Worm (Caenorhabditis elegans): ENCODE data around the gene lgc-29.

lgc-29 gene

ce11 chrV:4131471-4131939 is 7.3 kb upstream of the lgc-29 start, which contains the start of gene nhr-57 (continued):
- TF ChIP-seq lin-13 (GFP tag; optimal IDR thresholded peaks at IDR 0.05) (peak; percentile 9), unc-30 (tag; optimal IDR thresholded peaks at IDR 0.05) (no peak), aha-1 (tag; optimal IDR thresholded peaks at IDR 0.05) (peak; percentile 100), skn-1 (tag; optimal IDR thresholded peaks at IDR 0.05) (peak; percentile 92), hlh-4 (tag; optimal IDR thresholded peaks at IDR 0.05) (no peak), nhr-19 (GFP tag; conservative IDR thresholded peaks at IDR 0.05) (peak; percentile 79), elt-2 (tag; optimal IDR thresholded peaks at IDR 0.05) (peak; percentile 43), tbx-2 (tag; optimal IDR thresholded peaks at IDR 0.05) (peak; percentile 74), nhr-90 (tag; optimal IDR thresholded peaks at IDR 0.05; ENCODE audit: poor library complexity) (peak; percentile 79), sup-37 (GFP tag; optimal IDR thresholded peaks at IDR 0.05) (peak; percentile 54), zip-4 (GFP tag; optimal IDR thresholded peaks at IDR 0.05) (no peak), ztf-4 (tag; optimal IDR thresholded peaks at IDR 0.05) (peak; percentile 20), mab-9 (GFP tag; IDR thresholded peaks at IDR 0.05) (no peak), nhr-84 (tag; optimal IDR thresholded peaks at IDR 0.05) (no peak), pqm-1 (tag; optimal IDR thresholded peaks at IDR 0.05) (no peak), irx-1 (tag; optimal IDR thresholded peaks at IDR 0.05) (peak; percentile 57), lir-3 (tag; optimal IDR thresholded peaks at IDR 0.05; ENCODE audit: poor library complexity) (peak; percentile 53), efl-1 (optimal IDR thresholded peaks at IDR 0.05) (peak; percentile 50 to 54), efl-1 (GFP tag; optimal IDR thresholded peaks at IDR 0.05 in 1 of 2) (peak in 1 of 2 experiments; percentile 92), pag-3 (tag; optimal IDR thresholded peaks at IDR 0.05; ENCODE audit: borderline replicate concordance, insufficient read depth) (no peak), unc-130 (tag; optimal IDR thresholded peaks at IDR 0.05) (peak; percentile 20), hpl-2 (GFP tag; optimal IDR thresholded peaks at IDR 0.05) (no peak), ets-5 (GFP tag; IDR thresholded peaks at IDR 0.05) (no peak), sox-4 (tag; optimal IDR thresholded peaks at IDR 0.05) (no peak), F16B12.6 (tag; optimal IDR thresholded peaks at IDR 0.05) (no peak), unc-98 (GFP tag; IDR thresholded peaks at IDR 0.05) (no peak), efl-3 (GFP tag; optimal IDR thresholded peaks at IDR 0.05) (no peak), nhr-12 (tag; optimal IDR thresholded peaks at IDR 0.05) (no peak), ama-1 (optimal IDR thresholded peaks at IDR 0.05) (no peak), nhr-71 (tag; optimal IDR thresholded peaks at IDR 0.05) (peak; percentile 84), nhr-47 (tag; optimal IDR thresholded peaks at IDR 0.05) (peak; percentile 64), Y116A8C.19 (tag; optimal IDR thresholded peaks at IDR 0.05; ENCODE audit: borderline replicate concordance) (no peak)

ce11 chrV:4134728-4135127 is 4.1 kb upstream of the lgc-29 start, which contains the start of gene lgc-1:
TSS of gene lgc-1 (plus strand) at chrV:4135028.
- TF ChIP-seq skn-1 (tag; optimal IDR thresholded peaks at IDR 0.05) (no peak), zip-4 (GFP tag; optimal IDR thresholded peaks at IDR 0.05) (no peak)

DNA sequence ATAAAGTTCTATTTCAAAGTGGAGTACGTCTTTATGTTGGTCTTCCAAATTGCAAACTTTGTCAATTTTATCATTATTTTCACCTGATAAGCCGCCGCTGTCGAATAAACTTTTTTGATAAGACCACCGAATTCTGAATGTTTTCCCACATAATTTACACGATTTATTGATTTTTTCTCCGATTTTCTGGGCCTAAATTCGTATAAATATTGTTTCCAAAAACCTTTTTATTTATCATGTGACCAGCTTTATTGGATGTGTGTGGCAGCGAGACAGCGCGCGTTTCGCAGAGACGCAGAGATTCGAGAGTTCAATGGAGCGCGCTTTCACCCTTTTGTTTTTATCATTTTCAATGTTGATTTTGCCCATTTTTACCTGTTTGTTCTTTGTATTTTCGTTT is 4.2 kb downstream of the lgc-29 start:
- TF ChIP-seq nhr-47 (tag; optimal IDR thresholded peaks at IDR 0.05) = peak; percentile 92
- TF ChIP-seq ceh-8 (GFP tag; optimal IDR thresholded peaks at IDR 0.05) = peak; percentile 86
- TF ChIP-seq swsn-7 (tag; optimal IDR thresholded peaks at IDR 0.05) = peak; percentile 92
- TF ChIP-seq mef-2 (tag; optimal IDR thresholded peaks at IDR 0.05) = peak; percentile 61
- TF ChIP-seq xbp-1 (tag; optimal IDR thresholded peaks at IDR 0.05) = peak; percentile 89
- no peak for TF ChIP-seq sptf-1 (tag; optimal IDR thresholded peaks at IDR 0.05)
- TF ChIP-seq aha-1 (tag; optimal IDR thresholded peaks at IDR 0.05) = peak; percentile 70
- TF ChIP-seq fkh-10 (GFP tag; optimal IDR thresholded peaks at IDR 0.05) = peak; percentile 22
- peak; percentile 96 for TF ChIP-seq nhr-20 (tag; optimal IDR thresholded peaks at IDR 0.05)
- TF ChIP-seq nhr-237 (tag; optimal IDR thresholded peaks at IDR 0.05) = peak; percentile 28
- TF ChIP-seq egl-13 (tag; optimal IDR thresholded peaks at IDR 0.05) = peak; percentile 61
- no peak for TF ChIP-seq unc-62 (GFP tag; optimal IDR thresholded peaks at IDR 0.05)
- TF ChIP-seq unc-98 (GFP tag; IDR thresholded peaks at IDR 0.05) = no peak
- TF ChIP-seq nhr-28 (tag; optimal IDR thresholded peaks at IDR 0.05) = no peak
- peak; percentile 92 for TF ChIP-seq pag-3 (tag; optimal IDR thresholded peaks at IDR 0.05; ENCODE audit: borderline replicate concordance, insufficient read depth)
- TF ChIP-seq lin-15B (tag; optimal IDR thresholded peaks at IDR 0.05) = peak; percentile 23
- TF ChIP-seq ceh-90 (tag; optimal IDR thresholded peaks at IDR 0.05) = no peak
- no peak for TF ChIP-seq lir-3 (tag; optimal IDR thresholded peaks at IDR 0.05; ENCODE audit: poor library complexity)
- peak; percentile 71 for TF ChIP-seq vab-15 (tag; optimal IDR thresholded peaks at IDR 0.05)
- TF ChIP-seq tlp-1 (tag; optimal IDR thresholded peaks at IDR 0.05) = no peak
- TF ChIP-seq unc-130 (tag; optimal IDR thresholded peaks at IDR 0.05) = peak; percentile 70
- peak; percentile 93 for TF ChIP-seq snu-23 (GFP tag; optimal IDR thresholded peaks at IDR 0.05)
- TF ChIP-seq efl-1 (optimal IDR thresholded peaks at IDR 0.05) = peak; percentile 84 to 85
- TF ChIP-seq efl-1 (GFP tag; optimal IDR thresholded peaks at IDR 0.05 in 1 of 2) = peak; percentile 77 to 97
- TF ChIP-seq unc-30 (tag; optimal IDR thresholded peaks at IDR 0.05) = no peak
- peak; percentile 86 for TF ChIP-seq fkh-8 (tag; optimal IDR thresholded peaks at IDR 0.05)
- TF ChIP-seq lin-39 (tag; optimal IDR thresholded peaks at IDR 0.05) = peak; percentile 72

Data from whole organism, L1 larva.